Worm (Caenorhabditis elegans) whole organism, L1 larva: Measurements from ENCODE around the gene F56C3.8.
A peak's percentile ranks its signal among the peaks of the same experiment; 100 is the strongest.

Source experiments
- C04F5.9 ChIP-seq: sonication (generic microtip); optimal IDR thresholded peaks from 2 replicates; lab custom pipeline; 2016; ENCODE audit warnings: missing genetic modification characterization, missing compliant biosample characterization
- ama-1 ChIP-seq: fragments of 150-350 bp; optimal IDR thresholded peaks from 2 replicates; lab custom pipeline; 2014
- elt-2 ChIP-seq: sonication (generic microtip); optimal IDR thresholded peaks from 2 replicates; lab custom pipeline; 2016; ENCODE audit warnings: missing genetic modification characterization, mild to moderate bottlenecking, inconsistent platforms, missing compliant biosample characterization, missing genetic modification reagents
- fkh-8 ChIP-seq: sonication (generic microtip); optimal IDR thresholded peaks from 2 replicates; lab custom pipeline; 2016; ENCODE audit warnings: mild to moderate bottlenecking, missing genetic modification characterization, missing compliant biosample characterization
- lin-35 ChIP-seq, 2 experiments: fragments of 150-350 bp; optimal IDR thresholded peaks; 2 replicates each; lab custom pipeline; 2014; ENCODE audit warnings: missing biosample characterization in 2 of 2, missing genetic modification characterization in 2 of 2, missing genetic modification reagents in 2 of 2
- nhr-20 ChIP-seq: sonication (generic microtip); optimal IDR thresholded peaks from 2 replicates; lab custom pipeline; 2016; ENCODE audit warnings: mild to moderate bottlenecking, missing genetic modification characterization, missing compliant biosample characterization
- nhr-47 ChIP-seq: sonication (generic microtip); optimal IDR thresholded peaks from 2 replicates; lab custom pipeline; 2016; ENCODE audit warnings: mild to moderate bottlenecking, missing genetic modification characterization, moderate library complexity, missing compliant biosample characterization
- nhr-71 ChIP-seq: sonication (generic microtip); optimal IDR thresholded peaks from 2 replicates; lab custom pipeline; 2016; ENCODE audit warnings: mild to moderate bottlenecking, missing genetic modification characterization, moderate library complexity, missing compliant biosample characterization
- nhr-90 ChIP-seq: sonication (generic microtip); optimal IDR thresholded peaks from 2 replicates; lab custom pipeline; 2016; ENCODE audit warnings: mild to moderate bottlenecking, missing genetic modification characterization, missing compliant biosample characterization; ENCODE audit not compliant: poor library complexity

F56C3.8 gene

DNA sequence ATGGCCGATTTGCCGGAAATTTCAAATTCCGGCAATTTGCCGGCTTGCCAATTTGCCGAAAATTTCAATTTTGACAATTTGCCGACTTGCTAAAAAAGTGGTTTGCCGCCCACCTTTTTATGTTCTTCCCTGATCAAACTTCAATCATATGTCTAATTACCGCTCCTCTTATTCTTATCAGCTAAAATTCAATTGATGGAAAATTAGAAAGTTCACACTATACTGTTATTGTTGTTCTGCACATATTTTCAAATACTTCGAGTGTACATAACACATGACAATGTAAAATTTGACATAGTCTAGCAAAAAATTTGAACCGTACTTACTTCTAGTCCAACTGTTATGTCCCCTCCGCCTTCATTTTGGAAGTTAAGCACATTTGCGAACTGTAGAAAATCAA is 46.6 kb downstream of the F56C3.8 start:
- TF ChIP-seq ama-1 (lab: Kevin White, UChicago) = no peak
- peak; percentile 29 for TF ChIP-seq elt-2

DNA sequence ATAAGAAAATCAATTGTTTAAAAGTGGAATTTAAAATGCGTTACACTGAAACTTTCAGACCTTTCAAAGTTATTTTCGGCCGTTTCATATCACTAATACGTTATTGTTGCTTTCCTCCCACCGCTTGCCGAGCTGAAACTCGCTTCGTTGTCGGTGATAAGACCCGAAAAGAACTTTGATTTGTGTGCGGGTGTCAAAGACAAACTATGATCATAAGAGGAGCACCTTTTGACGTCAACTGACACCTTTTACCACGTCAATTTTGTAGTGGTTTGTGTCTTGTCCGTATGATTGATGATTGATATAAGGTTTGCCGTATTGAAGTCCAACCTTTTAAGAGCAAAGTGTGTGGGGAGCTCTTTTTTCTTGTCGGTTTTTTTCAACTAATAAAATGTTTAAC is 47.4 kb downstream of the F56C3.8 start, which contains the start of gene ttr-37:
Gene ttr-37 (minus strand): TSS at position 167 of the 400 bp plus-strand sequence.
- no peak for TF ChIP-seq fkh-8 (tag; lab: Kevin White, UChicago)
- peak; percentile 31 for TF ChIP-seq nhr-71
- no peak for TF ChIP-seq nhr-47 (tag; lab: Kevin White, UChicago)
- no peak for TF ChIP-seq C04F5.9
- TF ChIP-seq elt-2 = peak; percentile 87
- peak; percentile 25 for TF ChIP-seq nhr-20 (tag; lab: Kevin White, UChicago)
- TF ChIP-seq lin-35 (GFP tag; optimal IDR thresholded peaks at IDR 0.05; lab: Kevin White, UChicago) = peak in 1 of 2 experiments; percentile 56
- peak; percentile 19 for TF ChIP-seq nhr-90 (tag; lab: Kevin White, UChicago)
